Worm (Caenorhabditis elegans) whole organism, L2 larva: ENCODE results near the gene W10G11.1.
"Not testable (repeated sequence)": the region's sequence is repeated elsewhere in the genome, so short reads cannot be mapped to it uniquely, and the experiment has no call there.

Experiments used
- C34F6.9 ChIP-seq: fragments of 150-350 bp; optimal IDR thresholded peaks from 2 replicates; lab custom pipeline; 2014; ENCODE audit warnings: missing biosample characterization, missing genetic modification characterization
- F13H6.1 ChIP-seq: sonication (generic microtip); optimal IDR thresholded peaks from 2 replicates; lab custom pipeline; 2016; ENCODE audit warnings: missing genetic modification characterization, missing compliant biosample characterization
- R02D3.7 ChIP-seq: fragments of 150-350 bp; optimal IDR thresholded peaks from 2 replicates; lab custom pipeline; 2014; ENCODE audit warnings: missing biosample characterization, missing genetic modification characterization
- ZK546.5 ChIP-seq: sonication (generic microtip); optimal IDR thresholded peaks from 2 replicates; lab custom pipeline; 2017; ENCODE audit warnings: missing biosample characterization, missing genetic modification characterization
- alr-1 ChIP-seq: fragments of 150-350 bp; optimal IDR thresholded peaks from 2 replicates; lab custom pipeline; 2014; ENCODE audit warnings: missing biosample characterization, missing genetic modification characterization
- blmp-1 ChIP-seq: sonication (generic microtip); optimal IDR thresholded peaks from 2 replicates; lab custom pipeline; 2017; ENCODE audit warnings: missing genetic modification characterization, mild to moderate bottlenecking, missing compliant biosample characterization, antibody characterized with exemption, moderate library complexity; ENCODE audit not compliant: insufficient read depth
- ceh-16 ChIP-seq: fragments of 150-350 bp; optimal IDR thresholded peaks from 2 replicates; lab custom pipeline; 2014; ENCODE audit warnings: missing biosample characterization, missing genetic modification characterization
- ceh-82 ChIP-seq: fragments of 150-350 bp; optimal IDR thresholded peaks from 2 replicates; lab custom pipeline; 2014; ENCODE audit warnings: missing biosample characterization, missing genetic modification characterization
- crh-2 ChIP-seq: sonication (generic microtip); optimal IDR thresholded peaks from 2 replicates; lab custom pipeline; 2017; ENCODE audit warnings: missing biosample characterization, missing genetic modification characterization
- elt-1 ChIP-seq: fragments of 150-350 bp; optimal IDR thresholded peaks from 2 replicates; lab custom pipeline; 2014; ENCODE audit warnings: missing biosample characterization, missing genetic modification characterization
- elt-3 ChIP-seq: sonication (generic microtip); optimal IDR thresholded peaks from 2 replicates; lab custom pipeline; 2017; ENCODE audit warnings: missing biosample characterization, missing genetic modification characterization
- fos-1 ChIP-seq: fragments of 150-350 bp; optimal IDR thresholded peaks from 2 replicates; lab custom pipeline; 2014; ENCODE audit warnings: missing biosample characterization, missing genetic modification characterization
- gmeb-1 ChIP-seq: fragments of 150-350 bp; optimal IDR thresholded peaks from 2 replicates; lab custom pipeline; 2014; ENCODE audit warnings: missing biosample characterization, missing genetic modification characterization
- lin-11 ChIP-seq: fragments of 150-350 bp; sonication (generic microtip); optimal IDR thresholded peaks from 2 replicates; lab custom pipeline; 2014; ENCODE audit warnings: missing biosample characterization, missing genetic modification characterization, inconsistent platforms, mixed read lengths
- lin-13 ChIP-seq: fragments of 150-350 bp; optimal IDR thresholded peaks from 2 replicates; lab custom pipeline; 2014; ENCODE audit warnings: missing biosample characterization, missing genetic modification reagents, missing genetic modification characterization
- lin-39 ChIP-seq: fragments of 150-350 bp; optimal IDR thresholded peaks from 2 replicates; lab custom pipeline; 2014; ENCODE audit warnings: missing biosample characterization, missing genetic modification reagents, missing genetic modification characterization
- lsy-2 ChIP-seq, 2 experiments: fragments of 150-350 bp in 1 of 2; sonication (generic microtip) in 1 of 2; optimal IDR thresholded peaks; 2 replicates each; lab custom pipeline; 2014 to 2017; ENCODE audit warnings: missing biosample characterization in 2 of 2, missing genetic modification characterization in 2 of 2
- mbf-1 ChIP-seq: sonication (generic microtip); optimal IDR thresholded peaks from 2 replicates; lab custom pipeline; 2017; ENCODE audit warnings: missing biosample characterization, missing genetic modification characterization
- mdl-1 ChIP-seq, 2 experiments: fragments of 150-350 bp in 1 of 2; sonication (generic microtip) in 1 of 2; optimal IDR thresholded peaks; 2 replicates each; lab custom pipeline; 2017; ENCODE audit warnings: missing biosample characterization in 2 of 2, missing genetic modification characterization in 2 of 2
- nhr-11 ChIP-seq: fragments of 150-350 bp; optimal IDR thresholded peaks from 2 replicates; lab custom pipeline; 2014; ENCODE audit warnings: missing biosample characterization, missing genetic modification characterization
- nhr-12 ChIP-seq: fragments of 150-350 bp; optimal IDR thresholded peaks from 2 replicates; lab custom pipeline; 2014; ENCODE audit warnings: missing biosample characterization, missing genetic modification characterization
- nhr-129 ChIP-seq: fragments of 150-350 bp; optimal IDR thresholded peaks from 2 replicates; lab custom pipeline; 2014; ENCODE audit warnings: missing biosample characterization, missing genetic modification characterization
- nhr-23 ChIP-seq: fragments of 150-350 bp; optimal IDR thresholded peaks from 2 replicates; lab custom pipeline; 2014; ENCODE audit warnings: missing biosample characterization, missing genetic modification reagents, missing genetic modification characterization
- nhr-25 ChIP-seq: fragments of 150-350 bp; sonication (generic microtip); optimal IDR thresholded peaks from 3 replicates; lab custom pipeline; 2014; ENCODE audit warnings: missing biosample characterization, missing genetic modification characterization
- nhr-77 ChIP-seq: fragments of 150-350 bp; optimal IDR thresholded peaks from 2 replicates; lab custom pipeline; 2014; ENCODE audit warnings: missing biosample characterization, missing genetic modification characterization
- skn-1 ChIP-seq: sonication (generic microtip); optimal IDR thresholded peaks from 2 replicates; lab custom pipeline; 2017; ENCODE audit warnings: missing biosample characterization, missing genetic modification characterization
- sma-3 ChIP-seq: sonication (generic microtip); optimal IDR thresholded peaks from 2 replicates; lab custom pipeline; 2016; ENCODE audit warnings: missing genetic modification reagents, missing genetic modification characterization, missing compliant biosample characterization
- sma-9 ChIP-seq, 2 experiments: fragments of 150-350 bp in 1 of 2; sonication (generic microtip) in 1 of 2; optimal IDR thresholded peaks; 2 replicates each; lab custom pipeline; 2014 to 2016; ENCODE audit warnings: missing genetic modification characterization in 2 of 2, mild to moderate bottlenecking in 1 of 2, missing biosample characterization in 1 of 2, missing compliant biosample characterization in 1 of 2, missing genetic modification reagents in 1 of 2, moderate library complexity in 1 of 2
- unc-55 ChIP-seq: fragments of 150-350 bp; sonication (generic microtip); optimal IDR thresholded peaks from 3 replicates; lab custom pipeline; 2014; ENCODE audit warnings: missing biosample characterization, missing genetic modification reagents, missing genetic modification characterization
- zag-1 ChIP-seq: fragments of 150-350 bp; optimal IDR thresholded peaks from 2 replicates; lab custom pipeline; 2014; ENCODE audit warnings: missing biosample characterization, missing genetic modification characterization
- ztf-1 ChIP-seq: fragments of 200-800 bp; sonication (Bioruptor generic); conservative IDR thresholded peaks from 2 replicates; pipeline ENCODE4 v1.3.6; 2022; ENCODE audit warnings: missing genetic modification characterization, missing compliant biosample characterization

W10G11.1 gene

ce11 chrII:3528256-3528655, 32.2 kb downstream of the W10G11.1 start, which contains the start of gene ncs-6:
ncs-6 (minus strand) TSS chrII:3528516.
- no peak for TF ChIP-seq sma-3 (GFP tag; lab: Kevin White, UChicago)
- TF ChIP-seq ztf-1 = no peak
- no peak for TF ChIP-seq elt-3 (tag; lab: Kevin White, UChicago)
- peak; percentile 7 for TF ChIP-seq C34F6.9
- no peak for TF ChIP-seq R02D3.7

ce11 chrII:3527460-3527859, 33.0 kb downstream of the W10G11.1 start:
- no peak for TF ChIP-seq nhr-129 (tag; lab: Kevin White, UChicago)
- TF ChIP-seq nhr-12 (tag; lab: Kevin White, UChicago) = no peak
- TF ChIP-seq R02D3.7 = no peak
- TF ChIP-seq elt-1 = no peak
- no peak for TF ChIP-seq sma-9 (GFP tag; optimal IDR thresholded peaks at IDR 0.05; lab: Kevin White, UChicago)
- TF ChIP-seq sma-9 (tag; optimal IDR thresholded peaks at IDR 0.05; lab: Kevin White, UChicago) = no peak
- no peak for TF ChIP-seq elt-3 (tag; lab: Kevin White, UChicago)
- no peak for TF ChIP-seq skn-1
- no peak for TF ChIP-seq nhr-23 (tag; lab: Kevin White, UChicago)
- TF ChIP-seq, all 48 proteins: peak for 0

ce11 chrII:3524097-3524496, 36.4 kb downstream of the W10G11.1 start, which contains the start of gene col-72:
col-72 (minus strand) TSS chrII:3524197.
- TF ChIP-seq mdl-1 (tag; optimal IDR thresholded peaks at IDR 0.05; lab: Kevin White, UChicago) (no peak), alr-1 (tag; lab: Kevin White, UChicago) (no peak), mbf-1 (tag; lab: Kevin White, UChicago) (no peak), ceh-82 (tag; lab: Kevin White, UChicago) (no peak), lin-39 (tag; lab: Kevin White, UChicago) (no peak), C34F6.9 (no peak), sma-9 (GFP tag; optimal IDR thresholded peaks at IDR 0.05; lab: Kevin White, UChicago) (no peak), sma-9 (tag; optimal IDR thresholded peaks at IDR 0.05; lab: Kevin White, UChicago) (no peak), blmp-1 (tag; lab: Kevin White, UChicago) (no peak)

- TF ChIP-seq nhr-129 (tag; lab: Kevin White, UChicago) (peak; percentile 73), sma-3 (GFP tag; lab: Kevin White, UChicago) (peak; percentile 32), F13H6.1 (tag; lab: Kevin White, UChicago) (peak; percentile 56), C34F6.9 (peak; percentile 68), gmeb-1 (peak; percentile 48), crh-2 (tag; lab: Kevin White, UChicago) (peak; percentile 43), sma-9 (GFP tag; optimal IDR thresholded peaks at IDR 0.05; lab: Kevin White, UChicago) (peak; percentile 55), lsy-2 (tag; optimal IDR thresholded peaks at IDR 0.05; lab: Kevin White, UChicago) (peak; percentile 89 to 97), lin-11 (tag; lab: Kevin White, UChicago) (peak; percentile 4), lin-13 (GFP tag; lab: Kevin White, UChicago) (peak; percentile 67), zag-1 (tag; lab: Kevin White, UChicago) (peak; percentile 20), ZK546.5 (tag; lab: Kevin White, UChicago) (peak; percentile 6), nhr-25 (tag; lab: Kevin White, UChicago) (peak; percentile 61), unc-55 (GFP tag; lab: Kevin White, UChicago) (peak; percentile 87)
- TF ChIP-seq sma-9 (tag; optimal IDR thresholded peaks at IDR 0.05; lab: Kevin White, UChicago) = not testable (repeated sequence)
Measured at ce11 chrII:3523547-3523946, 36.9 kb downstream of the W10G11.1 start.

- peak; percentile 64 for TF ChIP-seq zag-1 (tag; lab: Kevin White, UChicago)
- peak; percentile 60 for TF ChIP-seq crh-2 (tag; lab: Kevin White, UChicago)
- peak; percentile 65 for TF ChIP-seq lin-13 (GFP tag; lab: Kevin White, UChicago)
- peak; percentile 62 for TF ChIP-seq sma-9 (GFP tag; optimal IDR thresholded peaks at IDR 0.05; lab: Kevin White, UChicago)
- no peak for TF ChIP-seq sma-9 (tag; optimal IDR thresholded peaks at IDR 0.05; lab: Kevin White, UChicago)
- TF ChIP-seq lsy-2 (tag; optimal IDR thresholded peaks at IDR 0.05; lab: Kevin White, UChicago) = peak; percentile 74 to 78
- peak; percentile 39 for TF ChIP-seq C34F6.9
- TF ChIP-seq lin-11 (tag; lab: Kevin White, UChicago) = peak; percentile 12
- TF ChIP-seq sma-3 (GFP tag; lab: Kevin White, UChicago) = peak; percentile 49
- TF ChIP-seq F13H6.1 (tag; lab: Kevin White, UChicago) = peak; percentile 45
- no peak for TF ChIP-seq elt-3 (tag; lab: Kevin White, UChicago)
- peak; percentile 66 for TF ChIP-seq nhr-129 (tag; lab: Kevin White, UChicago)
- peak; percentile 53 for TF ChIP-seq fos-1 (tag; lab: Kevin White, UChicago)
- peak; percentile 60 for TF ChIP-seq unc-55 (GFP tag; lab: Kevin White, UChicago)
- TF ChIP-seq ceh-16 = peak; percentile 24
- no peak for TF ChIP-seq nhr-12 (tag; lab: Kevin White, UChicago)
- no peak for TF ChIP-seq nhr-77
- peak; percentile 15 for TF ChIP-seq nhr-25 (tag; lab: Kevin White, UChicago)
- TF ChIP-seq nhr-11 (tag; lab: Kevin White, UChicago) = no peak
- TF ChIP-seq, all 48 proteins: peak for 14
Measured at ce11 chrII:3520988-3521850, 39.3 kb downstream of the W10G11.1 start, which contains the start of gene W09G10.9. W09G10.9 (plus strand) TSS chrII:3521800.
